Fruit fly (Drosophila melanogaster) whole organism, wandering third instar larva: ENCODE results near the gene Elba2.

ENCODE experiments used
- Dfd ChIP-seq: fragments of >200 bp; optimal IDR thresholded peaks from 2 replicates; lab custom pipeline; 2017; ENCODE audit warnings: missing biosample characterization, missing genetic modification characterization
- HLH106 ChIP-seq: fragments of 200-800 bp; optimal IDR thresholded peaks from 3 replicates; lab custom pipeline; 2019; ENCODE audit warnings: missing biosample characterization, mild to moderate bottlenecking, missing genetic modification characterization, moderate library complexity
- Hr83 ChIP-seq: fragments of 200-300 bp; sonication (Bioruptor generic); optimal IDR thresholded peaks from 2 replicates; lab custom pipeline; 2016; ENCODE audit warnings: missing biosample characterization, mild to moderate bottlenecking, missing genetic modification characterization, moderate library complexity; ENCODE audit not compliant: poor library complexity, severe bottlenecking
- N ChIP-seq: fragments of >200 bp; optimal IDR thresholded peaks from 2 replicates; lab custom pipeline; 2018; ENCODE audit warnings: missing biosample characterization, missing external identifiers, missing genetic modification characterization
- brk ChIP-seq: fragments of 200-800 bp; sonication (Bioruptor generic); optimal IDR thresholded peaks from 2 replicates; lab custom pipeline; 2016; ENCODE audit warnings: missing biosample characterization, mild to moderate bottlenecking, missing genetic modification characterization
- dl ChIP-seq, 2 experiments: fragments of 175-275, 200-275 bp in 1 of 2; fragments of 200-275 bp in 1 of 2; sonication (Bioruptor generic); optimal IDR thresholded peaks; lab custom pipeline; 2018; ENCODE audit warnings: mild to moderate bottlenecking in 2 of 2, missing biosample characterization in 2 of 2, missing genetic modification characterization in 2 of 2, moderate library complexity in 2 of 2; ENCODE audit not compliant: partially characterized antibody in 2 of 2, insufficient read depth in 1 of 2
- h ChIP-seq: fragments of 200-800 bp; sonication (Bioruptor generic); optimal IDR thresholded peaks from 3 replicates; lab custom pipeline; 2016; ENCODE audit warnings: missing biosample characterization, mild to moderate bottlenecking, missing genetic modification characterization
- tai ChIP-seq: sonication (Bioruptor generic); optimal IDR thresholded peaks from 2 replicates; lab custom pipeline; 2016; ENCODE audit warnings: missing biosample characterization, missing genetic modification characterization
- usp ChIP-seq: fragments of >200 bp; optimal IDR thresholded peaks from 2 replicates; lab custom pipeline; 2017; ENCODE audit warnings: missing biosample characterization, missing genetic modification characterization

- TF ChIP-seq HLH106 (no peak), usp (GFP tag; lab: Kevin White, UChicago) (no peak), brk (GFP tag; lab: Kevin White, UChicago) (no peak), dl (GFP tag; optimal IDR thresholded peaks at IDR 0.05; lab: Kevin White, UChicago; ENCODE audit: insufficient read depth in 1 of 2, partially characterized antibody in 2 of 2) (no peak), N (GFP tag; lab: Kevin White, UChicago) (no peak), tai (GFP tag; lab: Kevin White, UChicago) (no peak), Dfd (GFP tag; lab: Kevin White, UChicago) (no peak), h (GFP tag; lab: Kevin White, UChicago) (no peak), Hr83 (no peak)
These were observed 14.1 kb downstream of the Elba2 start, which contains the start of gene CG15394 for dm6 chr2L:2591569-2591968.
